Worm (Caenorhabditis elegans) whole organism, L2 larva: ENCODE measurements around the gene ZK892.6.
A peak's percentile ranks its signal among the peaks of the same experiment; 100 is the strongest.

Experiments used
- F13H6.1 ChIP-seq: sonication (generic microtip); optimal IDR thresholded peaks from 2 replicates; lab custom pipeline; 2016; ENCODE audit warnings: missing genetic modification characterization, missing compliant biosample characterization
- aly-2 ChIP-seq: fragments of 150-350 bp; optimal IDR thresholded peaks from 2 replicates; lab custom pipeline; 2014; ENCODE audit warnings: missing biosample characterization, missing genetic modification characterization
- ama-1 ChIP-seq: fragments of 150-350 bp; optimal IDR thresholded peaks from 2 replicates; lab custom pipeline; 2018; ENCODE audit warnings: inconsistent platforms
- egl-27 ChIP-seq: sonication (generic microtip); optimal IDR thresholded peaks from 3 replicates; lab custom pipeline; 2017; ENCODE audit warnings: missing biosample characterization, missing genetic modification reagents, missing genetic modification characterization
- elt-3 ChIP-seq: sonication (generic microtip); optimal IDR thresholded peaks from 2 replicates; lab custom pipeline; 2017; ENCODE audit warnings: missing biosample characterization, missing genetic modification characterization
- fos-1 ChIP-seq: fragments of 150-350 bp; optimal IDR thresholded peaks from 2 replicates; lab custom pipeline; 2014; ENCODE audit warnings: missing biosample characterization, missing genetic modification characterization
- lin-11 ChIP-seq: fragments of 150-350 bp; sonication (generic microtip); optimal IDR thresholded peaks from 2 replicates; lab custom pipeline; 2014; ENCODE audit warnings: missing biosample characterization, missing genetic modification characterization, inconsistent platforms, mixed read lengths
- nhr-237 ChIP-seq: fragments of 150-350 bp; optimal IDR thresholded peaks from 2 replicates; lab custom pipeline; 2014; ENCODE audit warnings: missing biosample characterization, missing genetic modification characterization
- snpc-4 ChIP-seq: fragments of 150-350 bp; optimal IDR thresholded peaks from 2 replicates; lab custom pipeline; 2014; ENCODE audit warnings: missing biosample characterization, missing genetic modification characterization
- unc-55 ChIP-seq: fragments of 150-350 bp; sonication (generic microtip); optimal IDR thresholded peaks from 3 replicates; lab custom pipeline; 2014; ENCODE audit warnings: missing biosample characterization, missing genetic modification reagents, missing genetic modification characterization
- unc-62 ChIP-seq: fragments of 150-350 bp; optimal IDR thresholded peaks from 2 replicates; lab custom pipeline; 2014; ENCODE audit warnings: missing biosample characterization, missing genetic modification reagents, missing genetic modification characterization
- ztf-11 ChIP-seq: sonication (generic microtip); optimal IDR thresholded peaks from 2 replicates; lab custom pipeline; 2017; ENCODE audit warnings: missing biosample characterization, missing genetic modification characterization
- ztf-4 ChIP-seq: fragments of 150-350 bp; optimal IDR thresholded peaks from 2 replicates; lab custom pipeline; 2014; ENCODE audit warnings: missing biosample characterization, missing genetic modification characterization

DNA sequence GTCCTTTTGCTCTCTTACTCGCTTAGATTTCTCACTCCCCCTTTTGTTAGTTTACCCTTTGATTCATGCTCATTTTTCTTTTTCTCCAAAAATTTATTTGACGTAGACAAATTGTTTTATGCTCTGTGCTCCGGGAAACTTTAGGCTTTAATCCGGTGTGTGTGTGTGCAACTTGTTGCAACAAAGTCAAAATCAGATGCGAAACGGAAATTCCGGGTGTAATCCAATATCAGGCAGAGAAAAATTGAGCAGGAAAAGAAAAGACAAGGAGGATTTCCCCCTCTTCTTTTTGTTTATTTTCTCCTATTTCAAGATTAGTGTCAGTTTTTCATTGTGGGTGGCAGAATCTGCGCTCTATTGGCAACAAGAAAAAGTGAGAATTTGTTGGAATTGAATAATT lies 12.5 kb upstream of the ZK892.6 start:
- TF ChIP-seq egl-27 (tag; lab: Kevin White, UChicago) (no peak), ama-1 (no peak), ztf-4 (tag; lab: Kevin White, UChicago) (no peak), aly-2 (tag; lab: Kevin White, UChicago) (no peak), F13H6.1 (tag; lab: Kevin White, UChicago) (peak; percentile 38), unc-62 (GFP tag; lab: Kevin White, UChicago) (no peak), nhr-237 (no peak), lin-11 (no peak), ztf-11 (no peak), snpc-4 (tag; lab: Kevin White, UChicago) (no peak), unc-55 (GFP tag; lab: Kevin White, UChicago) (no peak), elt-3 (tag; lab: Kevin White, UChicago) (no peak), fos-1 (tag; lab: Kevin White, UChicago) (no peak)
